Worm (Caenorhabditis elegans) whole organism, young adult: ENCODE results near the gene skih-2.

ENCODE experiments used
- B0035.1 ChIP-seq: sonication (generic microtip); optimal IDR thresholded peaks from 2 replicates; lab custom pipeline; 2016; ENCODE audit warnings: missing genetic modification characterization, mild to moderate bottlenecking, missing compliant biosample characterization, missing genotype, missing genetic modification reagents
- B0261.1 ChIP-seq: sonication (generic microtip); optimal IDR thresholded peaks from 2 replicates; lab custom pipeline; 2016; ENCODE audit warnings: mild to moderate bottlenecking, missing genetic modification characterization, moderate library complexity, missing compliant biosample characterization
- B0336.3 ChIP-seq: fragments of 200-800 bp; sonication (Bioruptor generic); IDR thresholded peaks from 2 replicates; pipeline ENCODE4 v1.3.6; 2022; ENCODE audit warnings: missing genetic modification characterization, missing compliant biosample characterization
- D2030.7 ChIP-seq: fragments of 200-800 bp; sonication (Bioruptor generic); IDR thresholded peaks from 2 replicates; pipeline ENCODE4 v1.3.6; 2022; ENCODE audit warnings: missing genetic modification reagents, missing genetic modification characterization, missing compliant biosample characterization
- F10E7.11 ChIP-seq: sonication (generic microtip); optimal IDR thresholded peaks from 2 replicates; lab custom pipeline; 2017; ENCODE audit warnings: mild to moderate bottlenecking, missing genetic modification characterization, moderate library complexity, missing compliant biosample characterization
- F57A8.1 ChIP-seq: fragments of 200-800 bp; sonication (Bioruptor generic); optimal IDR thresholded peaks from 2 replicates; lab custom pipeline; 2018; ENCODE audit warnings: mild to moderate bottlenecking, missing genetic modification characterization, moderate library complexity, missing compliant biosample characterization
- Y56A3A.18 ChIP-seq: fragments of 200-800 bp; sonication (Bioruptor generic); IDR thresholded peaks from 2 replicates; pipeline ENCODE4 v1.3.6; 2022; ENCODE audit warnings: missing genetic modification reagents, missing genetic modification characterization, missing compliant biosample characterization
- Y79H2A.3 ChIP-seq: fragments of 200-800 bp; sonication (Bioruptor generic); conservative IDR thresholded peaks from 2 replicates; pipeline ENCODE4 v1.3.6; 2022; ENCODE audit warnings: missing genetic modification reagents, missing genetic modification characterization, missing compliant biosample characterization
- ZK185.1 ChIP-seq: sonication (generic microtip); optimal IDR thresholded peaks from 2 replicates; lab custom pipeline; 2016; ENCODE audit warnings: mild to moderate bottlenecking, missing genetic modification characterization, missing compliant biosample characterization; ENCODE audit not compliant: poor library complexity, severe bottlenecking
- akir-1 ChIP-seq: fragments of 200-800 bp; sonication (Bioruptor generic); optimal IDR thresholded peaks from 2 replicates; lab custom pipeline; 2018; ENCODE audit warnings: mild to moderate bottlenecking, missing genetic modification characterization, moderate library complexity, missing compliant biosample characterization
- ama-1 ChIP-seq, 3 experiments: fragments of 150-350 bp in 1 of 3; sonication (generic microtip) in 2 of 3; optimal IDR thresholded peaks; 2 replicates each; lab custom pipeline; 2014 to 2018; ENCODE audit warnings: missing biosample characterization in 2 of 3, missing genetic modification characterization in 2 of 3, missing genetic modification reagents in 2 of 3
- bed-2 ChIP-seq: fragments of 200-800 bp; sonication (Bioruptor generic); IDR thresholded peaks from 2 replicates; pipeline ENCODE4 v1.3.6; 2022; ENCODE audit warnings: missing genetic modification reagents, missing genetic modification characterization, missing compliant biosample characterization
- ceh-40 ChIP-seq: fragments of 200-800 bp; sonication (Bioruptor generic); IDR thresholded peaks from 2 replicates; pipeline ENCODE4 v1.3.6; 2022; ENCODE audit warnings: missing genetic modification characterization, missing compliant biosample characterization
- ceh-79 ChIP-seq: sonication (generic microtip); optimal IDR thresholded peaks from 2 replicates; lab custom pipeline; 2017; ENCODE audit warnings: mild to moderate bottlenecking, missing genetic modification characterization, missing compliant biosample characterization
- ceh-91 ChIP-seq: fragments of 200-800 bp; sonication (Bioruptor generic); IDR thresholded peaks from 2 replicates; pipeline ENCODE4 v1.3.6; 2022; ENCODE audit warnings: missing genetic modification reagents, missing genetic modification characterization, missing compliant biosample characterization
- die-1 ChIP-seq: sonication (generic microtip); optimal IDR thresholded peaks from 2 replicates; lab custom pipeline; 2016; ENCODE audit warnings: missing genotype, mild to moderate bottlenecking, missing genetic modification characterization, missing compliant biosample characterization
- dpff-1 ChIP-seq: sonication (generic microtip); optimal IDR thresholded peaks from 2 replicates; lab custom pipeline; 2017; ENCODE audit warnings: mild to moderate bottlenecking, missing genetic modification characterization, missing compliant biosample characterization
- dpl-1 ChIP-seq: fragments of 150-350 bp; optimal IDR thresholded peaks from 2 replicates; lab custom pipeline; 2014; ENCODE audit warnings: missing biosample characterization, missing genetic modification reagents, missing genetic modification characterization
- ets-4 ChIP-seq: fragments of 200-800 bp; sonication (Bioruptor generic); optimal IDR thresholded peaks from 2 replicates; lab custom pipeline; 2018; ENCODE audit warnings: mild to moderate bottlenecking, missing genetic modification characterization, missing compliant biosample characterization
- gei-17 ChIP-seq: fragments of 200-800 bp; sonication (Bioruptor generic); optimal IDR thresholded peaks from 2 replicates; lab custom pipeline; 2018; ENCODE audit warnings: mild to moderate bottlenecking, missing genetic modification characterization, missing compliant biosample characterization
- hmg-1.2 ChIP-seq: fragments of 200-800 bp; sonication (Bioruptor generic); IDR thresholded peaks from 2 replicates; pipeline ENCODE4 v1.3.6; 2022; ENCODE audit warnings: missing genetic modification reagents, missing genetic modification characterization, missing compliant biosample characterization
- hrde-1 ChIP-seq: sonication (generic microtip); optimal IDR thresholded peaks from 2 replicates; lab custom pipeline; 2016; ENCODE audit warnings: missing genetic modification characterization, mild to moderate bottlenecking, missing compliant biosample characterization, moderate library complexity, missing genotype, missing genetic modification reagents, borderline replicate concordance
- lag-1 ChIP-seq: fragments of 200-800 bp; sonication (Bioruptor generic); IDR thresholded peaks from 2 replicates; pipeline ENCODE4 v1.3.6; 2022; ENCODE audit warnings: missing genetic modification reagents, missing genetic modification characterization, missing compliant biosample characterization
- lin-35 ChIP-seq, 3 experiments: fragments of 150-350 bp in 2 of 3; sonication (generic microtip) in 1 of 3; optimal IDR thresholded peaks; 2 replicates each; lab custom pipeline; 2014 to 2018; ENCODE audit warnings: missing biosample characterization in 3 of 3, missing genetic modification characterization in 3 of 3, missing genetic modification reagents in 3 of 3
- lin-40 ChIP-seq: sonication (generic microtip); optimal IDR thresholded peaks from 2 replicates; lab custom pipeline; 2016; ENCODE audit warnings: missing genetic modification characterization, mild to moderate bottlenecking, missing compliant biosample characterization, missing genotype, missing genetic modification reagents
- lsy-27 ChIP-seq: sonication (generic microtip); optimal IDR thresholded peaks from 2 replicates; lab custom pipeline; 2017; ENCODE audit warnings: missing genetic modification characterization, mild to moderate bottlenecking, missing compliant biosample characterization, antibody characterized with exemption, missing genotype, borderline replicate concordance; ENCODE audit not compliant: insufficient read depth
- madf-6 ChIP-seq: fragments of 200-800 bp; sonication (Bioruptor generic); IDR thresholded peaks from 2 replicates; pipeline ENCODE4 v1.3.6; 2022; ENCODE audit warnings: missing genetic modification reagents, missing genetic modification characterization, missing compliant biosample characterization
- mcd-1 ChIP-seq: fragments of 200-800 bp; sonication (Bioruptor generic); IDR thresholded peaks from 2 replicates; pipeline ENCODE4 v1.3.6; 2022; ENCODE audit warnings: missing genetic modification reagents, missing genetic modification characterization, missing compliant biosample characterization
- mel-28 ChIP-seq: sonication (generic microtip); optimal IDR thresholded peaks from 2 replicates; lab custom pipeline; 2016; ENCODE audit warnings: borderline replicate concordance, mild to moderate bottlenecking, missing genetic modification characterization, missing compliant biosample characterization
- nfyb-1 ChIP-seq: fragments of 200-800 bp; sonication (Bioruptor generic); IDR thresholded peaks from 2 replicates; pipeline ENCODE4 v1.3.6; 2022; ENCODE audit warnings: missing genetic modification reagents, missing genetic modification characterization, missing compliant biosample characterization
- nhr-90 ChIP-seq: sonication (generic microtip); optimal IDR thresholded peaks from 2 replicates; lab custom pipeline; 2016; ENCODE audit warnings: missing genotype, mild to moderate bottlenecking, missing genetic modification characterization, missing compliant biosample characterization
- snpc-1.1 ChIP-seq: sonication (generic microtip); optimal IDR thresholded peaks from 2 replicates; lab custom pipeline; 2017; ENCODE audit warnings: missing genetic modification characterization, mild to moderate bottlenecking, missing compliant biosample characterization, antibody characterized with exemption, moderate library complexity, missing genotype, missing genetic modification reagents; ENCODE audit not compliant: insufficient read depth
- snpc-3.4 ChIP-seq: sonication (generic microtip); optimal IDR thresholded peaks from 2 replicates; lab custom pipeline; 2017; ENCODE audit warnings: missing genetic modification characterization, mild to moderate bottlenecking, missing compliant biosample characterization, antibody characterized with exemption, moderate library complexity, missing genotype, missing genetic modification reagents
- sptf-2 ChIP-seq: fragments of 200-800 bp; sonication (Bioruptor generic); optimal IDR thresholded peaks from 2 replicates; lab custom pipeline; 2018; ENCODE audit warnings: mild to moderate bottlenecking, missing genetic modification characterization, missing compliant biosample characterization
- tbp1 ChIP-seq: fragments of 200-800 bp; sonication (Bioruptor generic); optimal IDR thresholded peaks from 2 replicates; lab custom pipeline; 2018; ENCODE audit warnings: mild to moderate bottlenecking, missing genetic modification characterization, missing compliant biosample characterization
- unc-62 ChIP-seq: fragments of 150-350 bp; optimal IDR thresholded peaks from 2 replicates; lab custom pipeline; 2014; ENCODE audit warnings: missing biosample characterization, missing genetic modification reagents, missing genetic modification characterization
- ztf-6 ChIP-seq: fragments of 200-800 bp; sonication (Bioruptor generic); IDR thresholded peaks from 2 replicates; pipeline ENCODE4 v1.3.6; 2022; ENCODE audit warnings: missing genetic modification reagents, missing genetic modification characterization, missing compliant biosample characterization

Gene skih-2

ce11 chrIV:11176967-11177366 lies 34.8 kb upstream of the skih-2 start, which contains the start of gene rap-3:
TSS of gene rap-3 (plus strand) at chrIV:11177267.
- TF ChIP-seq mel-28 (tag; lab: Kevin White, UChicago) (no peak), ceh-79 (tag; lab: Kevin White, UChicago) (no peak), F57A8.1 (no peak), ceh-91 (GFP tag; lab: Robert Waterston, UW) (no peak), sptf-2 (no peak), nfyb-1 (GFP tag; lab: Robert Waterston, UW) (no peak), akir-1 (GFP tag; lab: Kevin White, UChicago) (no peak), Y79H2A.3 (GFP tag; lab: Robert Waterston, UW) (no peak), ets-4 (GFP tag; lab: Kevin White, UChicago) (no peak), unc-62 (no peak), lin-35 (GFP tag; optimal IDR thresholded peaks at IDR 0.05; lab: Kevin White, UChicago) (no peak), lin-40 (tag; lab: Kevin White, UChicago) (no peak), bed-2 (GFP tag; lab: Robert Waterston, UW) (no peak), nhr-90 (tag; lab: Kevin White, UChicago) (no peak), madf-6 (GFP tag; lab: Robert Waterston, UW) (no peak), snpc-1.1 (tag; lab: Kevin White, UChicago) (no peak), F10E7.11 (tag; lab: Kevin White, UChicago) (no peak), ZK185.1 (no peak), ceh-40 (GFP tag; lab: Robert Waterston, UW) (no peak), hrde-1 (tag; lab: Kevin White, UChicago) (no peak)

- TF ChIP-seq tbp1 (GFP tag; lab: Kevin White, UChicago) (no peak), madf-6 (GFP tag; lab: Robert Waterston, UW) (no peak), dpff-1 (tag; lab: Kevin White, UChicago) (no peak), ztf-6 (no peak), D2030.7 (GFP tag; lab: Robert Waterston, UW) (no peak), dpl-1 (GFP tag; lab: Kevin White, UChicago) (no peak), snpc-3.4 (no peak), B0336.3 (GFP tag; lab: Robert Waterston, UW) (no peak), lin-40 (tag; lab: Kevin White, UChicago) (no peak), bed-2 (GFP tag; lab: Robert Waterston, UW) (no peak), B0261.1 (no peak), hrde-1 (tag; lab: Kevin White, UChicago) (no peak), hmg-1.2 (no peak)
These were observed 32.6 kb upstream of the skih-2 start for ce11 chrIV:11174772-11175171.

- no peak for TF ChIP-seq ama-1 (optimal IDR thresholded peaks at IDR 0.05; lab: Kevin White, UChicago)
- no peak for TF ChIP-seq ama-1 (GFP tag; optimal IDR thresholded peaks at IDR 0.05; lab: Kevin White, UChicago)
- TF ChIP-seq die-1, result no peak
- TF ChIP-seq F10E7.11 (tag; lab: Kevin White, UChicago), result no peak
- no peak for TF ChIP-seq Y56A3A.18 (GFP tag; lab: Robert Waterston, UW)
- TF ChIP-seq lin-35 (GFP tag; optimal IDR thresholded peaks at IDR 0.05; lab: Kevin White, UChicago), result no peak
- no peak for TF ChIP-seq B0035.1 (tag; lab: Kevin White, UChicago)
These were observed 27.5 kb upstream of the skih-2 start, which contains the start of gene nhr-67 for ce11 chrIV:11169652-11170051. TSS of gene nhr-67 (plus strand) at chrIV:11169748.

ce11 chrIV:11164831-11165230 lies 22.7 kb upstream of the skih-2 start, which contains the start of gene C08F8.6:
TSS of gene C08F8.6 (minus strand) at chrIV:11164931.
- TF ChIP-seq lsy-27, result no peak
- no peak for TF ChIP-seq gei-17 (GFP tag; lab: Kevin White, UChicago)
- TF ChIP-seq lag-1, result 0 out of 2 replicates have a peak, but pooled peaks have one; percentile 44
- no peak for TF ChIP-seq mcd-1 (GFP tag; lab: Robert Waterston, UW)
- TF ChIP-seq, all 124 proteins: peak for 1
